Worm (Caenorhabditis elegans) whole organism, L3 larva: ENCODE measurements around the gene F09E5.8.
A peak's percentile ranks its signal among the peaks of the same experiment; 100 is the strongest.

Source experiments
- R02D3.7 ChIP-seq: fragments of 150-350 bp; optimal IDR thresholded peaks from 2 replicates; lab custom pipeline; 2014; ENCODE audit warnings: missing biosample characterization, missing genetic modification characterization
- ZK546.5 ChIP-seq: sonication (generic microtip); optimal IDR thresholded peaks from 2 replicates; lab custom pipeline; 2017; ENCODE audit warnings: missing biosample characterization, missing genetic modification characterization
- aly-2 ChIP-seq: fragments of 150-350 bp; optimal IDR thresholded peaks from 2 replicates; lab custom pipeline; 2014; ENCODE audit warnings: missing biosample characterization, missing genetic modification characterization
- ama-1 ChIP-seq: fragments of 150-350 bp; optimal IDR thresholded peaks from 2 replicates; lab custom pipeline; 2018
- ceh-16 ChIP-seq: sonication (generic microtip); optimal IDR thresholded peaks from 2 replicates; lab custom pipeline; 2017; ENCODE audit warnings: missing biosample characterization, missing genetic modification characterization
- ceh-28 ChIP-seq: fragments of 150-350 bp; optimal IDR thresholded peaks from 2 replicates; lab custom pipeline; 2014; ENCODE audit warnings: missing biosample characterization, missing genetic modification reagents, missing genetic modification characterization
- ceh-82 ChIP-seq: fragments of 150-350 bp; optimal IDR thresholded peaks from 2 replicates; lab custom pipeline; 2014; ENCODE audit warnings: missing biosample characterization, missing genetic modification characterization
- ceh-9 ChIP-seq: sonication (generic microtip); optimal IDR thresholded peaks from 2 replicates; lab custom pipeline; 2018; ENCODE audit warnings: missing biosample characterization, missing genetic modification characterization
- daf-12 ChIP-seq: fragments of 150-350 bp; optimal IDR thresholded peaks from 2 replicates; lab custom pipeline; 2014; ENCODE audit warnings: missing biosample characterization, missing genetic modification reagents, missing genetic modification characterization
- egl-27 ChIP-seq: sonication (generic microtip); optimal IDR thresholded peaks from 4 replicates; lab custom pipeline; 2017; ENCODE audit warnings: missing biosample characterization, missing genetic modification reagents, missing genetic modification characterization
- egl-5 ChIP-seq: fragments of 150-350 bp; optimal IDR thresholded peaks from 2 replicates; lab custom pipeline; 2017; ENCODE audit warnings: missing biosample characterization, missing genetic modification reagents, missing genetic modification characterization, inconsistent platforms
- elt-1 ChIP-seq: fragments of 150-350 bp; optimal IDR thresholded peaks from 2 replicates; lab custom pipeline; 2014; ENCODE audit warnings: missing biosample characterization, missing genetic modification characterization
- elt-2 ChIP-seq: sonication (generic microtip); optimal IDR thresholded peaks from 2 replicates; lab custom pipeline; 2016; ENCODE audit warnings: missing genetic modification reagents, mild to moderate bottlenecking, missing genetic modification characterization, missing compliant biosample characterization
- elt-3 ChIP-seq, 3 experiments: fragments of 150-350 bp in 1 of 3; sonication (generic microtip) in 2 of 3; optimal IDR thresholded peaks; 2 replicates in 2 of 3; 4 replicates in 1 of 3; lab custom pipeline; 2014 to 2017; ENCODE audit warnings: missing biosample characterization in 3 of 3, missing genetic modification characterization in 3 of 3
- eor-1 ChIP-seq, 2 experiments: fragments of 150-350 bp; optimal IDR thresholded peaks; 2 replicates each; lab custom pipeline; 2014 to 2018; ENCODE audit warnings: missing biosample characterization in 2 of 2, missing genetic modification characterization in 2 of 2
- fkh-10 ChIP-seq: sonication (generic microtip); optimal IDR thresholded peaks from 2 replicates; lab custom pipeline; 2017; ENCODE audit warnings: missing biosample characterization, missing genetic modification reagents, missing genetic modification characterization
- fkh-2 ChIP-seq: fragments of 150-350 bp; optimal IDR thresholded peaks from 2 replicates; lab custom pipeline; 2014; ENCODE audit warnings: missing biosample characterization, missing genetic modification reagents, missing genetic modification characterization
- fos-1 ChIP-seq: fragments of 150-350 bp; optimal IDR thresholded peaks from 2 replicates; lab custom pipeline; 2014; ENCODE audit warnings: missing biosample characterization, missing genetic modification characterization
- hmg-11 ChIP-seq: sonication (generic microtip); optimal IDR thresholded peaks from 2 replicates; lab custom pipeline; 2016; ENCODE audit warnings: missing genetic modification characterization, missing compliant biosample characterization
- jun-1 ChIP-seq: fragments of 150-350 bp; optimal IDR thresholded peaks from 2 replicates; lab custom pipeline; 2014; ENCODE audit warnings: missing biosample characterization, missing genetic modification reagents, missing genetic modification characterization
- lin-15B ChIP-seq: fragments of 150-350 bp; optimal IDR thresholded peaks from 2 replicates; lab custom pipeline; 2014; ENCODE audit warnings: missing biosample characterization, missing genetic modification characterization
- lin-39 ChIP-seq: fragments of 150-350 bp; optimal IDR thresholded peaks from 2 replicates; lab custom pipeline; 2018; ENCODE audit warnings: missing biosample characterization, missing genetic modification reagents, missing genetic modification characterization
- lsy-12 ChIP-seq: sonication (generic microtip); optimal IDR thresholded peaks from 2 replicates; lab custom pipeline; 2016; ENCODE audit warnings: mild to moderate bottlenecking, missing genetic modification characterization, missing compliant biosample characterization
- mdl-1 ChIP-seq: fragments of 150-350 bp; optimal IDR thresholded peaks from 2 replicates; lab custom pipeline; 2014; ENCODE audit warnings: missing biosample characterization, missing genetic modification characterization
- mml-1 ChIP-seq: fragments of 150-350 bp; sonication (generic microtip); optimal IDR thresholded peaks from 3 replicates; lab custom pipeline; 2014; ENCODE audit warnings: missing biosample characterization, missing genetic modification characterization
- nfya-1 ChIP-seq: sonication (generic microtip); optimal IDR thresholded peaks from 2 replicates; lab custom pipeline; 2017; ENCODE audit warnings: missing genetic modification characterization, mild to moderate bottlenecking, missing compliant biosample characterization, antibody characterized with exemption, moderate library complexity; ENCODE audit not compliant: insufficient read depth
- nhr-11 ChIP-seq: fragments of 150-350 bp; optimal IDR thresholded peaks from 2 replicates; lab custom pipeline; 2014; ENCODE audit warnings: missing biosample characterization, missing genetic modification characterization
- nhr-12 ChIP-seq: fragments of 150-350 bp; optimal IDR thresholded peaks from 2 replicates; lab custom pipeline; 2014; ENCODE audit warnings: missing biosample characterization, missing genetic modification characterization
- nhr-23 ChIP-seq: fragments of 150-350 bp; optimal IDR thresholded peaks from 2 replicates; lab custom pipeline; 2014; ENCODE audit warnings: missing biosample characterization, missing genetic modification reagents, missing genetic modification characterization
- nhr-237 ChIP-seq: fragments of 150-350 bp; optimal IDR thresholded peaks from 2 replicates; lab custom pipeline; 2014; ENCODE audit warnings: missing biosample characterization, missing genetic modification characterization
- nhr-25 ChIP-seq: sonication (generic microtip); optimal IDR thresholded peaks from 2 replicates; lab custom pipeline; 2017; ENCODE audit warnings: missing biosample characterization, missing genetic modification characterization
- nhr-28 ChIP-seq: fragments of 150-350 bp; optimal IDR thresholded peaks from 2 replicates; lab custom pipeline; 2014; ENCODE audit warnings: missing biosample characterization, missing genetic modification characterization
- nhr-43 ChIP-seq: sonication (generic microtip); optimal IDR thresholded peaks from 2 replicates; lab custom pipeline; 2016; ENCODE audit warnings: mild to moderate bottlenecking, missing genetic modification characterization, missing compliant biosample characterization; ENCODE audit not compliant: poor library complexity, severe bottlenecking
- nhr-67 ChIP-seq: fragments of 150-350 bp; optimal IDR thresholded peaks from 2 replicates; lab custom pipeline; 2014; ENCODE audit warnings: missing biosample characterization, missing genetic modification characterization
- nhr-76 ChIP-seq: fragments of 150-350 bp; sonication (generic microtip); optimal IDR thresholded peaks from 5 replicates; lab custom pipeline; 2014; ENCODE audit warnings: missing biosample characterization, missing genetic modification characterization
- nhr-77 ChIP-seq: fragments of 150-350 bp; optimal IDR thresholded peaks from 2 replicates; lab custom pipeline; 2014; ENCODE audit warnings: missing biosample characterization, missing genetic modification characterization
- pha-4 ChIP-seq: fragments of 150-350 bp; optimal IDR thresholded peaks from 2 replicates; lab custom pipeline; 2014; ENCODE audit warnings: missing biosample characterization, missing genetic modification reagents, missing genetic modification characterization
- pqm-1 ChIP-seq: fragments of 150-350 bp; optimal IDR thresholded peaks from 2 replicates; lab custom pipeline; 2017; ENCODE audit warnings: missing biosample characterization, missing genetic modification characterization, inconsistent platforms
- sea-2 ChIP-seq: fragments of 150-350 bp; sonication (generic microtip); optimal IDR thresholded peaks from 4 replicates; lab custom pipeline; 2014; ENCODE audit warnings: missing biosample characterization, missing genetic modification reagents, missing genetic modification characterization
- skn-1 ChIP-seq: fragments of 150-350 bp; optimal IDR thresholded peaks from 2 replicates; lab custom pipeline; 2014; ENCODE audit warnings: missing biosample characterization, missing genetic modification characterization
- snpc-4 ChIP-seq: fragments of 150-350 bp; optimal IDR thresholded peaks from 2 replicates; lab custom pipeline; 2014; ENCODE audit warnings: missing biosample characterization, missing genetic modification characterization
- tbx-2 ChIP-seq: sonication (generic microtip); optimal IDR thresholded peaks from 2 replicates; lab custom pipeline; 2016; ENCODE audit warnings: mild to moderate bottlenecking, missing genetic modification characterization, missing compliant biosample characterization
- unc-39 ChIP-seq: sonication (generic microtip); optimal IDR thresholded peaks from 4 replicates; lab custom pipeline; 2017; ENCODE audit warnings: missing biosample characterization, missing genetic modification characterization
- unc-62 ChIP-seq: fragments of 150-350 bp; sonication (generic microtip); optimal IDR thresholded peaks from 4 replicates; lab custom pipeline; 2014; ENCODE audit warnings: missing biosample characterization, missing genetic modification reagents, missing genetic modification characterization
- zag-1 ChIP-seq: fragments of 150-350 bp; optimal IDR thresholded peaks from 2 replicates; lab custom pipeline; 2014; ENCODE audit warnings: missing biosample characterization, missing genetic modification characterization
- ztf-11 ChIP-seq: fragments of 150-350 bp; optimal IDR thresholded peaks from 2 replicates; lab custom pipeline; 2014; ENCODE audit warnings: missing biosample characterization, missing genetic modification characterization
- ztf-4 ChIP-seq: fragments of 150-350 bp; optimal IDR thresholded peaks from 2 replicates; lab custom pipeline; 2014; ENCODE audit warnings: missing biosample characterization, missing genetic modification characterization

Gene F09E5.8

DNA sequence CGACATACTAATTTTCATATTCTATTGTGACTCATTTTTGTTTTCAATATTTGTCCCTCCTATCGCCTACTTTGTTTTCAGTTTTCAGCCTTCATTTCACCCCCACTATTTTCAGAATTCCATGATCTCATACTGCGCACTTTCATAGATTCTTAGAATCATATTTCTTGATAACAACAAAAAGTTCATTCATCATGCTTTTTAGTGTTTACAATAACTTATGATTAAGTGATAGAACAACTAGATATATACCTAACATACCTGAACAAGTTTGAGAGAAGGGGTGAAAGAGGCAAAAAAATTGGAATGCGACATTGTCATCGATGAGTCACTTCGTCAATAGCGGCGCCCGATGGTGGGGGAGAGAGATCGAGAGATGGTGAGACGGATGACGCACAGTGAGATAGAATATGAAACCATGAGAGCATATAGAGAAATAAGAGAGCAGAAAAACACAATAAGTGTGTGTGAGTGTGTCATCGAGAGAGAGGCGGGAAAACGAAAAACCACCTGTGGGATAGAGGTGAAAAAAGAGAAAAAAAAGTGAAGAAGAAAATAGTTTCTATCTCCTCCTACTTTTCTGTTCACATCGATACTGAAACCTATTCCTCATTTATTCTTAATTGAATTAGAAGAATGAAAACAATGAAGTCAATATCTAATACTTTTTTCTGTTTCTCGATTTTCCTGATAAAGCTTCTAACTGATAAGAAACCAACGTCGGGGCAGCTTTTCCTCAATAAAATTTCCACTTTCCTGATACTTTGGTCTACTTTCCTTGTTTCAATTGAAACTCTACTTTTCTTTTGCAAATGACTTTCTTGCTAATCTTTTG is 13.6 kb upstream of the F09E5.8 start:
- TF ChIP-seq fkh-10 (no peak), ceh-28 (tag; lab: Kevin White, UChicago) (peak; percentile 61), nhr-28 (tag; lab: Kevin White, UChicago) (no peak), ztf-11 (no peak), nhr-237 (no peak), elt-3 (tag; optimal IDR thresholded peaks at IDR 0.05; lab: Kevin White, UChicago) (peak in 1 of 3 experiments; percentile 31), egl-27 (tag; lab: Kevin White, UChicago) (peak; percentile 12), daf-12 (tag; lab: Kevin White, UChicago) (no peak), R02D3.7 (tag; lab: Kevin White, UChicago) (no peak), aly-2 (tag; lab: Kevin White, UChicago) (no peak), ztf-4 (peak; percentile 50), tbx-2 (tag; lab: Kevin White, UChicago) (peak; percentile 31), ceh-82 (no peak), nhr-25 (tag; lab: Kevin White, UChicago) (peak; percentile 62), unc-62 (GFP tag; lab: Kevin White, UChicago) (peak; percentile 29), lin-15B (peak; percentile 56), zag-1 (tag; lab: Kevin White, UChicago) (no peak), nhr-12 (no peak), eor-1 (tag; optimal IDR thresholded peaks at IDR 0.05; lab: Kevin White, UChicago) (no peak), nhr-43 (tag; lab: Kevin White, UChicago) (peak; percentile 22), nhr-67 (tag; lab: Kevin White, UChicago) (no peak), skn-1 (no peak), ceh-16 (no peak), fkh-2 (tag; lab: Kevin White, UChicago) (no peak), nhr-77 (no peak), unc-39 (tag; lab: Kevin White, UChicago) (no peak), mml-1 (no peak), elt-2 (tag; lab: Kevin White, UChicago) (peak; percentile 81), nhr-11 (tag; lab: Kevin White, UChicago) (peak; percentile 39), hmg-11 (tag; lab: Kevin White, UChicago) (peak; percentile 56), ama-1 (no peak), nhr-23 (tag; lab: Kevin White, UChicago) (peak; percentile 48), elt-1 (tag; lab: Kevin White, UChicago) (no peak), ZK546.5 (tag; lab: Kevin White, UChicago) (no peak), lsy-12 (tag; lab: Kevin White, UChicago) (peak; percentile 35), snpc-4 (peak; percentile 59), jun-1 (peak; percentile 97), nhr-76 (tag; lab: Kevin White, UChicago) (peak; percentile 69), fos-1 (peak; percentile 98), mdl-1 (tag; lab: Kevin White, UChicago) (no peak), ceh-9 (tag; lab: Kevin White, UChicago) (no peak), nfya-1 (tag; lab: Kevin White, UChicago) (peak; percentile 81), lin-39 (tag; lab: Kevin White, UChicago) (peak; percentile 45), egl-5 (tag; lab: Kevin White, UChicago) (peak; percentile 9), pha-4 (peak; percentile 98), pqm-1 (tag; lab: Kevin White, UChicago) (peak; percentile 9), sea-2 (GFP tag; lab: Kevin White, UChicago) (no peak)
